Fruit fly (Drosophila melanogaster): ENCODE measurements around the gene tacc.

The tacc gene

dm6 chr3R:4738494-4739191, 10.2 kb downstream of the tacc start (continued):
- no peak for TF ChIP-seq CG11456 (GFP tag; IDR thresholded peaks at IDR 0.05)
- no peak for TF ChIP-seq gsb-n (tag; optimal IDR thresholded peaks at IDR 0.05)
- TF ChIP-seq lilli (GFP tag; optimal IDR thresholded peaks at IDR 0.05), result no peak
- no peak for TF ChIP-seq CG3281 (GFP tag; optimal IDR thresholded peaks at IDR 0.05)
- TF ChIP-seq CG15269 (tag; optimal IDR thresholded peaks at IDR 0.05), result no peak
- TF ChIP-seq CG15514 (GFP tag; optimal IDR thresholded peaks at IDR 0.05), result no peak
- no peak for TF ChIP-seq fd102C (GFP tag; optimal IDR thresholded peaks at IDR 0.05)
- TF ChIP-seq MTF-1 (GFP tag; optimal IDR thresholded peaks at IDR 0.05; ENCODE audit: borderline replicate concordance), result no peak
- peak; percentile 2 for TF ChIP-seq Blimp-1 (GFP tag; optimal IDR thresholded peaks at IDR 0.05)
- no peak for TF ChIP-seq fu2 (GFP tag; optimal IDR thresholded peaks at IDR 0.05)
- no peak for TF ChIP-seq CG5245 (GFP tag; optimal IDR thresholded peaks at IDR 0.05)
- no peak for TF ChIP-seq CG6272 (GFP tag; IDR thresholded peaks at IDR 0.05)
- no peak for TF ChIP-seq hkb (optimal IDR thresholded peaks at IDR 0.05)
- TF ChIP-seq hkb (GFP tag; IDR thresholded peaks at IDR 0.05), result no peak
- TF ChIP-seq lola (GFP tag; optimal IDR thresholded peaks at IDR 0.05), result peak in 1 of 3 experiments; percentile 33
- TF ChIP-seq yki (optimal IDR thresholded peaks at IDR 0.05), result peak; percentile 78
- peak in 1 of 2 experiments; percentile 30 for TF ChIP-seq Hr51 (GFP tag; optimal IDR thresholded peaks at IDR 0.05)
- TF ChIP-seq pum (GFP tag; optimal IDR thresholded peaks at IDR 0.05), result no peak
- no peak for TF ChIP-seq CG32767 (GFP tag; IDR thresholded peaks at IDR 0.05)
- TF ChIP-seq fd64A (GFP tag; optimal IDR thresholded peaks at IDR 0.05), result no peak
- TF ChIP-seq CG31224 (GFP tag; IDR thresholded peaks at IDR 0.05), result no peak
- TF ChIP-seq CkIIα-i1 (GFP tag; IDR thresholded peaks at IDR 0.05), result no peak
- no peak for TF ChIP-seq CG4854 (GFP tag; optimal IDR thresholded peaks at IDR 0.05)
- peak; percentile 27 for TF ChIP-seq CG14710 (tag; optimal IDR thresholded peaks at IDR 0.05)
- no peak for TF ChIP-seq Dek (tag; optimal IDR thresholded peaks at IDR 0.05)
- TF ChIP-seq nom (GFP tag; optimal IDR thresholded peaks at IDR 0.05), result no peak
- TF ChIP-seq CG7839 (tag; optimal IDR thresholded peaks at IDR 0.05), result peak; percentile 16
- no peak for TF ChIP-seq CG14014 (GFP tag; IDR thresholded peaks at IDR 0.05)
- no peak for TF ChIP-seq Bdp1 (GFP tag; optimal IDR thresholded peaks at IDR 0.05)
- no peak for TF ChIP-seq lbe (GFP tag; optimal IDR thresholded peaks at IDR 0.05)
- TF ChIP-seq ems (GFP tag; optimal IDR thresholded peaks at IDR 0.05), result no peak
- TF ChIP-seq schlank (tag; optimal IDR thresholded peaks at IDR 0.05), result no peak
- TF ChIP-seq CG7372 (GFP tag; IDR thresholded peaks at IDR 0.05), result no peak
- TF ChIP-seq CG11504 (tag; optimal IDR thresholded peaks at IDR 0.05), result peak; percentile 34
- TF ChIP-seq CG15601 (tag; optimal IDR thresholded peaks at IDR 0.05), result no peak
- no peak for TF ChIP-seq Hey (tag; optimal IDR thresholded peaks at IDR 0.05)
- no peak for TF ChIP-seq TFAM (GFP tag; optimal IDR thresholded peaks at IDR 0.05)
- no peak for TF ChIP-seq tin (GFP tag; optimal IDR thresholded peaks at IDR 0.05)
- no peak for TF ChIP-seq Six4 (GFP tag; optimal IDR thresholded peaks at IDR 0.05)
- no peak for TF ChIP-seq CG10147 (GFP tag; optimal IDR thresholded peaks at IDR 0.05)
- TF ChIP-seq CG14965 (GFP tag; optimal IDR thresholded peaks at IDR 0.05; ENCODE audit: borderline replicate concordance), result no peak
- peak; percentile 8 for TF ChIP-seq Sox100B (GFP tag; optimal IDR thresholded peaks at IDR 0.05)
- peak; percentile 1 for TF ChIP-seq CG10462 (GFP tag; optimal IDR thresholded peaks at IDR 0.05)
- TF ChIP-seq Xbp1 (GFP tag; optimal IDR thresholded peaks at IDR 0.05), result peak; percentile 7
- no peak for TF ChIP-seq Ptx1 (GFP tag; IDR thresholded peaks at IDR 0.05)
- TF ChIP-seq CG2712 (tag; optimal IDR thresholded peaks at IDR 0.05), result peak; percentile 46
- TF ChIP-seq kni (GFP tag; optimal IDR thresholded peaks at IDR 0.05), result no peak
- no peak for TF ChIP-seq zen2 (GFP tag; IDR thresholded peaks at IDR 0.05; ENCODE audit: partially characterized antibody)
- TF ChIP-seq CG8388 (GFP tag; optimal IDR thresholded peaks at IDR 0.05), result peak; percentile 11
- TF ChIP-seq gce (GFP tag; IDR thresholded peaks at IDR 0.05), result no peak

Measured in whole organism, embryonic.